Fruit fly (Drosophila melanogaster) whole organism, wandering third instar larva: ENCODE measurements around the gene sbr.

Experiments
- OdsH ChIP-seq: fragments of 200-800 bp; sonication (Bioruptor generic); optimal IDR thresholded peaks from 2 replicates; lab custom pipeline; 2016; ENCODE audit warnings: missing biosample characterization, mild to moderate bottlenecking, missing genetic modification characterization
- brk ChIP-seq: fragments of 200-800 bp; sonication (Bioruptor generic); optimal IDR thresholded peaks from 2 replicates; lab custom pipeline; 2016; ENCODE audit warnings: missing biosample characterization, mild to moderate bottlenecking, missing genetic modification characterization
- dl ChIP-seq, 2 experiments: fragments of 175-275, 200-275 bp in 1 of 2; fragments of 200-275 bp in 1 of 2; sonication (Bioruptor generic); optimal IDR thresholded peaks; lab custom pipeline; 2018; ENCODE audit warnings: mild to moderate bottlenecking in 2 of 2, missing biosample characterization in 2 of 2, missing genetic modification characterization in 2 of 2, moderate library complexity in 2 of 2; ENCODE audit not compliant: partially characterized antibody in 2 of 2, insufficient read depth in 1 of 2

DNA sequence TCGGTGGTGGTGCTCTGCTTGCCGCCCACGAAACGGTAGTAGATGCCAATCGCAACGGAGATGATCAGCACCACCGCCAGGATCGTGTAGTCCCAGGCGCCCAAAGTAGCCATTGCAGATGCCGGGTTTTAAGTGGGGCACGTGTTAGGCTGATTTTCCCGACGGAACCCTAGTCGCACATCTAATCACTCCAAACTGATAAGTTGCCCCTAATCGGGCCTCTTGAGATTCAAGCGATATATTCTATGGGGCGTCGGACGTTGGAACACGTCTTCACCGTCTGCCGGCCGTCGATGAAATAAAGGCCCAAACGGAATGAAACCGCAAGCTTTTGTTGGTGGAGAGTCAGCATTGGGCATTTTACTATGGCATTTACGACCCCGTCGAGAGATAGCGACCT, 2.1 kb downstream of the sbr start, which contains the start of gene CG32669:
- TF ChIP-seq OdsH, result no peak
- no peak for TF ChIP-seq brk (GFP tag; lab: Kevin White, UChicago)
- TF ChIP-seq dl (GFP tag; optimal IDR thresholded peaks at IDR 0.05; lab: Kevin White, UChicago; ENCODE audit: insufficient read depth in 1 of 2, partially characterized antibody in 2 of 2), result no peak
